Fruit fly (Drosophila melanogaster): ENCODE data around the gene CG16762.
A peak's percentile ranks its signal among the peaks of the same experiment; 100 is the strongest.

Gene CG16762

DNA sequence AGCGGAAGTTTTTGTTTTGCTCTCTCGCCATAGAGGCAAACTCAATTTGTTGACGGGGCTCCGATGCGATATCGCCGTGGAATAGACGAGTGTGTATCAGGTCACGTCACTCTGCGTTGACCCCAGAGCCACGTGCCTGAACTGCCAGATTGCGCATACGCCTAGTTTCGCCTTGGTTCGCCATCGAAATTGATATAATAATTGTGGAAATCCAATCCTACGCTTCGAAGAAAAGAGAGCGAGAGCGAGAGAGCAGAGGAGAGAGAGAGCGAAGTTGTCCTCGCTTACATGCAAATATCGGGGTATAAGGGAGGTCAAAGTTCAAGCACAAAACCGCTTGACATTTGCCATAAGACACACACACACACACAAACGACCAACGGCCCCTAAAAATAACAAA is 48.3 kb downstream of the CG16762 start:
- TF ChIP-seq ovo (GFP tag; optimal IDR thresholded peaks at IDR 0.05) (no peak), Crg-1 (GFP tag; optimal IDR thresholded peaks at IDR 0.05) (no peak), CG5204 (GFP tag; optimal IDR thresholded peaks at IDR 0.05) (no peak), toe (GFP tag; optimal IDR thresholded peaks at IDR 0.05) (no peak), cnc (optimal IDR thresholded peaks at IDR 0.05) (no peak), CG1620 (GFP tag; optimal IDR thresholded peaks at IDR 0.05) (no peak), CG7045 (GFP tag; optimal IDR thresholded peaks at IDR 0.05) (no peak), pad (GFP tag; optimal IDR thresholded peaks at IDR 0.05) (no peak), cic (GFP tag; optimal IDR thresholded peaks at IDR 0.05) (no peak), tj (GFP tag; optimal IDR thresholded peaks at IDR 0.05) (no peak), Clk (GFP tag; optimal IDR thresholded peaks at IDR 0.05) (no peak), Hr96 (GFP tag; optimal IDR thresholded peaks at IDR 0.05) (no peak), CG7101 (tag; optimal IDR thresholded peaks at IDR 0.05) (no peak), bab1 (GFP tag; optimal IDR thresholded peaks at IDR 0.05) (no peak), kay (GFP tag; ENCODE audit: borderline replicate concordance) (no peak), CG11617 (GFP tag; optimal IDR thresholded peaks at IDR 0.05) (no peak), CG14711 (tag; optimal IDR thresholded peaks at IDR 0.05) (no peak), CG33017 (tag; optimal IDR thresholded peaks at IDR 0.05) (no peak), CG12768 (GFP tag; optimal IDR thresholded peaks at IDR 0.05) (no peak)

DNA sequence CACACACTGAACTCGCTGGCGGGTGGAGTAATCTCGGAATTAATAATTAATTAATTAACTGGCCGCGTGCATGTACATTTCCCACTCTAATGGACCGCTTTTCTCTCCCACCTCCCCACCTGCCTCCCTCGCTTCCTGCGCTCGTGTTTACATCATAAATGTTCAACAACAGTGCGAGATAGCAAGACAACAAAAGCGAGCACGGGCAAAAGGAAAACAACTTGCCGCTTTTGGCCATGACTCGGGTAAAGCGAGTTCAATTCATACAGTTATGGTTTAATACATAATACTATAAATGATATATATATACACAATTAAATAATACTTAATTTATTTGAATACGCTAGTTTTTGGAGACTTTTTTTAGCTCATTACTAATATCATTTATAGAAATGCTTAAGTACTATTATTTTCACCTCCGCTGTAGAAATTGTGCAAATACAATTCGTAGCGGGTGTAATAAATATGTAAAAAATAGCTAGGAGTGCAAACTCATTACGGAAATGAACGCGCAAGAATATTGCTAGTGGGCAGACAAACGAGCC is 48.9 kb downstream of the CG16762 start:
- TF ChIP-seq CG5204 (GFP tag; optimal IDR thresholded peaks at IDR 0.05): no peak
- TF ChIP-seq Crg-1 (GFP tag; optimal IDR thresholded peaks at IDR 0.05): no peak
- no peak for TF ChIP-seq toe (GFP tag; optimal IDR thresholded peaks at IDR 0.05)
- TF ChIP-seq CG7101 (tag; optimal IDR thresholded peaks at IDR 0.05): peak; percentile 19
- TF ChIP-seq Hr96 (GFP tag; optimal IDR thresholded peaks at IDR 0.05): no peak
- TF ChIP-seq ovo (GFP tag; optimal IDR thresholded peaks at IDR 0.05): peak; percentile 1
- peak; percentile 43 for TF ChIP-seq CG33017 (tag; optimal IDR thresholded peaks at IDR 0.05)
- peak; percentile 19 for TF ChIP-seq Mnt (GFP tag; optimal IDR thresholded peaks at IDR 0.05)
- TF ChIP-seq CG12768 (GFP tag; optimal IDR thresholded peaks at IDR 0.05): no peak
- no peak for TF ChIP-seq CG1620 (GFP tag; optimal IDR thresholded peaks at IDR 0.05)
- peak; percentile 27 for TF ChIP-seq CG14711 (tag; optimal IDR thresholded peaks at IDR 0.05)
- TF ChIP-seq pad (GFP tag; optimal IDR thresholded peaks at IDR 0.05): no peak
- TF ChIP-seq CG11617 (GFP tag; optimal IDR thresholded peaks at IDR 0.05): no peak
- TF ChIP-seq bab1 (GFP tag; optimal IDR thresholded peaks at IDR 0.05): no peak
- TF ChIP-seq tj (GFP tag; optimal IDR thresholded peaks at IDR 0.05): no peak
- no peak for TF ChIP-seq Clk (GFP tag; optimal IDR thresholded peaks at IDR 0.05)
- peak; percentile 58 for TF ChIP-seq CG7045 (GFP tag; optimal IDR thresholded peaks at IDR 0.05)
- TF ChIP-seq cnc (optimal IDR thresholded peaks at IDR 0.05): no peak
- peak; percentile 22 for TF ChIP-seq cic (GFP tag; optimal IDR thresholded peaks at IDR 0.05)
- peak; percentile 14 for TF ChIP-seq kay (GFP tag; ENCODE audit: borderline replicate concordance)

DNA sequence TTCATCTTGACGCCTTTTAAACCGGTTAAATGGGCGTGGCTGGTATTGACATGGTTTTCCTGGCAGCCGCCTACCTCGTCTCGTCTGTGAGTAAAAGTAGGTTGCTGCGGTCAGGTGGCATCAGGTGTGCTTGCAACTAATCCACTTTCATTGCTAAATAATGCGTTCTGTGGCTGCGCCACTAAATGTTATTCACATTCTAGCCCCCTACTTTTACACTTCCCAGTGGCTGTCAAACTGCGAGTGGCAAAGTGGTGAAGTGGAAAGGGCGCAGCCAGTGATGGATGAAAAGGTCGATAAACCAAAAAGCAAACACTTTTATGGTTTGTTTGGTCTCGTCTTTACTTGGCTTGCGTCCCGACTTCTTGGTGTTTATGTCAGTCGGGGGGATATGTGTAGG is 49.7 kb downstream of the CG16762 start:
- no peak for TF ChIP-seq kay (GFP tag; ENCODE audit: borderline replicate concordance)
- no peak for TF ChIP-seq tj (GFP tag; optimal IDR thresholded peaks at IDR 0.05)
- no peak for TF ChIP-seq CG7045 (GFP tag; optimal IDR thresholded peaks at IDR 0.05)
- no peak for TF ChIP-seq CG1620 (GFP tag; optimal IDR thresholded peaks at IDR 0.05)
- no peak for TF ChIP-seq Hr96 (GFP tag; optimal IDR thresholded peaks at IDR 0.05)
- no peak for TF ChIP-seq cnc (optimal IDR thresholded peaks at IDR 0.05)
- no peak for TF ChIP-seq Crg-1 (GFP tag; optimal IDR thresholded peaks at IDR 0.05)
- TF ChIP-seq CG5204 (GFP tag; optimal IDR thresholded peaks at IDR 0.05): no peak
- TF ChIP-seq CG11617 (GFP tag; optimal IDR thresholded peaks at IDR 0.05): no peak
- no peak for TF ChIP-seq cic (GFP tag; optimal IDR thresholded peaks at IDR 0.05)
- no peak for TF ChIP-seq CG33017 (tag; optimal IDR thresholded peaks at IDR 0.05)
- no peak for TF ChIP-seq ovo (GFP tag; optimal IDR thresholded peaks at IDR 0.05)
- TF ChIP-seq CG12768 (GFP tag; optimal IDR thresholded peaks at IDR 0.05): no peak
- TF ChIP-seq Clk (GFP tag; optimal IDR thresholded peaks at IDR 0.05): no peak
- TF ChIP-seq toe (GFP tag; optimal IDR thresholded peaks at IDR 0.05): no peak
- TF ChIP-seq pad (GFP tag; optimal IDR thresholded peaks at IDR 0.05): no peak
- TF ChIP-seq bab1 (GFP tag; optimal IDR thresholded peaks at IDR 0.05): no peak
- TF ChIP-seq Mnt (GFP tag; optimal IDR thresholded peaks at IDR 0.05): no peak
